Worm (Caenorhabditis elegans) whole organism, dauer: ENCODE data around the gene srd-48.
"Not testable (repeated sequence)": the region's sequence is repeated elsewhere in the genome, so short reads cannot be mapped to it uniquely, and the experiment has no call there.

Source experiments
- unc-62 ChIP-seq: sonication (generic microtip); optimal IDR thresholded peaks from 2 replicates; lab custom pipeline; 2017; ENCODE audit warnings: missing biosample characterization, missing genetic modification reagents, missing genetic modification characterization

srd-48 gene

ce11 chrX:12335808-12336207 is at the start of gene srd-48:
Gene srd-48 (plus strand): TSS chrX:12336108.
- no peak for TF ChIP-seq unc-62

ce11 chrX:12288254-12288653 is 47.7 kb upstream of the srd-48 start, which contains the start of gene C04B4.5:
Gene C04B4.5 (minus strand): TSS chrX:12288354.
- no peak for TF ChIP-seq unc-62

- TF ChIP-seq unc-62, result no peak
Measured at ce11 chrX:12290539-12290938, 45.4 kb upstream of the srd-48 start, which contains the start of gene C04B4.4. Gene C04B4.4 (plus strand): TSS chrX:12290839.

ce11 chrX:12294263-12294662 is 41.6 kb upstream of the srd-48 start, which contains the start of gene W06D11.1:
Gene W06D11.1 (plus strand): TSS chrX:12294563.
- TF ChIP-seq unc-62, result no peak

ce11 chrX:12296392-12296791 is 39.5 kb upstream of the srd-48 start, which contains the start of gene W06D11.2:
Gene W06D11.2 (minus strand): TSS chrX:12296730.
- no peak for TF ChIP-seq unc-62

ce11 chrX:12298324-12298723 is 37.6 kb upstream of the srd-48 start, which contains the start of gene W06D11.3:
Gene W06D11.3 (plus strand): TSS chrX:12298683.
- no peak for TF ChIP-seq unc-62

- TF ChIP-seq unc-62, result no peak
Measured at ce11 chrX:12299834-12300233, 36.1 kb upstream of the srd-48 start, which contains the start of gene W06D11.5. Gene W06D11.5 (plus strand): TSS chrX:12300134.

- not testable (repeated sequence) for TF ChIP-seq unc-62
Measured at ce11 chrX:12302755-12303154, 33.2 kb upstream of the srd-48 start, which contains the start of gene dot-1.3. Gene dot-1.3 (minus strand): TSS chrX:12302855.

ce11 chrX:12304231-12304630 is 31.7 kb upstream of the srd-48 start:
- TF ChIP-seq unc-62, result no peak

ce11 chrX:12306565-12306964 is 29.3 kb upstream of the srd-48 start, which contains the start of gene phf-32:
Gene phf-32 (plus strand): TSS chrX:12306865.
- no peak for TF ChIP-seq unc-62

ce11 chrX:12308045-12308499 is 27.8 kb upstream of the srd-48 start, which contains the start of gene F17A2.16:
Gene F17A2.16 (plus strand): TSS chrX:12308449.
- not testable (repeated sequence) for TF ChIP-seq unc-62

ce11 chrX:12313779-12314178 is 22.1 kb upstream of the srd-48 start:
- no peak for TF ChIP-seq unc-62

- TF ChIP-seq unc-62, result no peak
Measured at ce11 chrX:12314395-12314794, 21.5 kb upstream of the srd-48 start.

ce11 chrX:12315268-12315667 is 20.6 kb upstream of the srd-48 start, which contains the start of gene xtr-2:
Gene xtr-2 (plus strand): TSS chrX:12315568.
- no peak for TF ChIP-seq unc-62

ce11 chrX:12317560-12317959 is 18.3 kb upstream of the srd-48 start:
- no peak for TF ChIP-seq unc-62

- TF ChIP-seq unc-62, result no peak
Measured at ce11 chrX:12320737-12321136, 15.2 kb upstream of the srd-48 start, which contains the start of gene ceh-40. Gene ceh-40 (minus strand): TSS chrX:12320777.

ce11 chrX:12321357-12321756 is 14.6 kb upstream of the srd-48 start, which contains the start of gene F17A2.13:
Gene F17A2.13 (plus strand): TSS chrX:12321657.
- TF ChIP-seq unc-62, result no peak

ce11 chrX:12323439-12323838 is 12.5 kb upstream of the srd-48 start, which contains the start of gene srd-40:
Gene srd-40 (plus strand): TSS chrX:12323739.
- no peak for TF ChIP-seq unc-62
